Fruit fly (Drosophila melanogaster) whole organism, pupa: ENCODE measurements around the gene gzl.
A peak's percentile ranks its signal among the peaks of the same experiment; 100 is the strongest.

Source experiments
- CG10348 ChIP-seq: fragments of 200-800 bp; sonication (Bioruptor generic); IDR thresholded peaks from 2 replicates; pipeline ENCODE4 v1.3.6; 2022; ENCODE audit warnings: missing biosample characterization, missing genetic modification characterization
- CG12605 ChIP-seq: fragments of 200-800 bp; sonication (Bioruptor generic); IDR thresholded peaks from 2 replicates; pipeline ENCODE4 v1.3.6; 2022; ENCODE audit warnings: missing biosample characterization, missing genetic modification characterization
- CG13204 ChIP-seq: fragments of 200-800 bp; sonication (Bioruptor generic); optimal IDR thresholded peaks from 2 replicates; lab custom pipeline; 2018; ENCODE audit warnings: missing biosample characterization, mild to moderate bottlenecking, missing genetic modification characterization, moderate library complexity
- CG14655 ChIP-seq: fragments of 200-800 bp; sonication (Bioruptor generic); optimal IDR thresholded peaks from 3 replicates; lab custom pipeline; 2017; ENCODE audit warnings: mild to moderate bottlenecking, missing biosample characterization, missing genetic modification reagents, missing genetic modification characterization
- CG15710 ChIP-seq: fragments of 200-800 bp; sonication (Bioruptor generic); optimal IDR thresholded peaks from 2 replicates; lab custom pipeline; 2018; ENCODE audit warnings: missing biosample characterization, mild to moderate bottlenecking, missing genetic modification characterization, moderate library complexity
- CG17806 ChIP-seq: fragments of 200-800 bp; sonication (Bioruptor generic); optimal IDR thresholded peaks from 2 replicates; lab custom pipeline; 2018; ENCODE audit warnings: missing biosample characterization, mild to moderate bottlenecking, missing genetic modification characterization, moderate library complexity
- CG32121 ChIP-seq: fragments of 200-800 bp; sonication (Bioruptor generic); IDR thresholded peaks from 2 replicates; pipeline ENCODE4 v1.3.6; 2022; ENCODE audit warnings: missing biosample characterization, missing genetic modification characterization
- CG34367 ChIP-seq: fragments of 200-800 bp; sonication (Bioruptor generic); optimal IDR thresholded peaks from 2 replicates; lab custom pipeline; 2018; ENCODE audit warnings: missing biosample characterization, mild to moderate bottlenecking, missing genetic modification characterization
- CG4496 ChIP-seq: fragments of 200-800 bp; sonication (Bioruptor generic); IDR thresholded peaks from 3 replicates; pipeline ENCODE4 v1.3.6; 2022; ENCODE audit warnings: missing biosample characterization, missing genetic modification characterization
- CG8159 ChIP-seq: fragments of 200-800 bp; sonication (Bioruptor generic); optimal IDR thresholded peaks from 3 replicates; lab custom pipeline; 2018; ENCODE audit warnings: missing biosample characterization, mild to moderate bottlenecking, missing genetic modification characterization, moderate library complexity
- CG8301 ChIP-seq: fragments of 200-800 bp; sonication (Bioruptor generic); optimal IDR thresholded peaks from 2 replicates; lab custom pipeline; 2018; ENCODE audit warnings: missing biosample characterization, mild to moderate bottlenecking, missing genetic modification characterization
- CG9948 ChIP-seq: fragments of 200-800 bp; sonication (Bioruptor generic); optimal IDR thresholded peaks from 2 replicates; lab custom pipeline; 2018; ENCODE audit warnings: missing biosample characterization, mild to moderate bottlenecking, missing genetic modification characterization, moderate library complexity
- D1 ChIP-seq: fragments of 200-800 bp; sonication (Bioruptor generic); optimal IDR thresholded peaks from 2 replicates; lab custom pipeline; 2018; ENCODE audit warnings: missing biosample characterization, mild to moderate bottlenecking, missing genetic modification characterization, moderate library complexity
- EcR ChIP-seq: fragments of 200-800 bp; sonication (Bioruptor generic); optimal IDR thresholded peaks from 3 replicates; lab custom pipeline; 2019; ENCODE audit warnings: missing biosample characterization, missing genetic modification characterization, mild to moderate bottlenecking, moderate library complexity, missing genetic modification reagents
- Ets98B ChIP-seq: fragments of 200-800 bp; sonication (Bioruptor generic); IDR thresholded peaks from 2 replicates; pipeline ENCODE4 v1.3.6; 2022; ENCODE audit warnings: missing biosample characterization, missing genetic modification characterization
- Pif1A ChIP-seq: fragments of 200-800 bp; sonication (Bioruptor generic); optimal IDR thresholded peaks from 3 replicates; lab custom pipeline; 2016; ENCODE audit warnings: missing biosample characterization, missing genetic modification characterization
- Pif1B ChIP-seq: fragments of 200-800 bp; sonication (Bioruptor generic); optimal IDR thresholded peaks from 3 replicates; lab custom pipeline; 2016; ENCODE audit warnings: missing biosample characterization, missing genetic modification characterization
- Snoo ChIP-seq: fragments of 200-800 bp; sonication (Bioruptor generic); optimal IDR thresholded peaks from 3 replicates; lab custom pipeline; 2017; ENCODE audit warnings: missing biosample characterization, mild to moderate bottlenecking, missing genetic modification characterization, inconsistent platforms
- fd96Ca ChIP-seq: fragments of 200-800 bp; sonication (Bioruptor generic); IDR thresholded peaks from 3 replicates; pipeline ENCODE4 v1.3.6; 2022; ENCODE audit warnings: missing biosample characterization, missing genetic modification characterization
- gl ChIP-seq: fragments of 200-800 bp; sonication (Bioruptor generic); optimal IDR thresholded peaks from 2 replicates; lab custom pipeline; 2018; ENCODE audit warnings: missing biosample characterization, mild to moderate bottlenecking, missing genetic modification characterization
- rn ChIP-seq: fragments of 200-800 bp; sonication (Bioruptor generic); IDR thresholded peaks from 2 replicates; pipeline ENCODE4 v1.3.6; 2022; ENCODE audit warnings: missing biosample characterization, missing genetic modification characterization

The gzl gene

dm6 chr3R:6395572-6396295 is 13.0 kb downstream of the gzl start:
- no peak for TF ChIP-seq fd96Ca (GFP tag; lab: Robert Waterston, UW)
- TF ChIP-seq Pif1B (GFP tag; lab: Kevin White, UChicago) = peak; percentile 16
- TF ChIP-seq CG15710 (tag; lab: Kevin White, UChicago) = peak; percentile 45
- peak; percentile 42 for TF ChIP-seq CG8301 (tag; lab: Kevin White, UChicago)
- TF ChIP-seq CG32121 (GFP tag; lab: Robert Waterston, UW) = no peak
- TF ChIP-seq CG14655 (GFP tag; lab: Kevin White, UChicago) = no peak
- peak; percentile 51 for TF ChIP-seq CG8159 (tag; lab: Kevin White, UChicago)
- no peak for TF ChIP-seq rn (GFP tag; lab: Robert Waterston, UW)
- peak; percentile 48 for TF ChIP-seq CG17806
- TF ChIP-seq EcR (GFP tag; lab: Kevin White, UChicago) = peak; percentile 73
- no peak for TF ChIP-seq gl (tag; lab: Kevin White, UChicago)
- TF ChIP-seq CG9948 = peak; percentile 27
- TF ChIP-seq Pif1A (GFP tag; lab: Kevin White, UChicago) = peak; percentile 33
- peak; percentile 50 for TF ChIP-seq Snoo (tag; lab: Kevin White, UChicago)

- no peak for TF ChIP-seq D1 (tag; lab: Kevin White, UChicago)
- TF ChIP-seq EcR (GFP tag; lab: Kevin White, UChicago) = peak; percentile 27
Observed at dm6 chr3R:6396613-6397012, 13.9 kb downstream of the gzl start.

dm6 chr3R:6397611-6398092 is 14.9 kb downstream of the gzl start:
- TF ChIP-seq CG10348 (GFP tag; lab: Robert Waterston, UW) (no peak), Pif1B (GFP tag; lab: Kevin White, UChicago) (no peak), Snoo (tag; lab: Kevin White, UChicago) (peak; percentile 60), CG17806 (peak; percentile 6), CG13204 (GFP tag; lab: Kevin White, UChicago) (no peak), CG12605 (GFP tag; lab: Robert Waterston, UW) (no peak), CG8301 (tag; lab: Kevin White, UChicago) (no peak), CG32121 (GFP tag; lab: Robert Waterston, UW) (no peak), CG9948 (no peak), EcR (GFP tag; lab: Kevin White, UChicago) (peak; percentile 13), CG4496 (GFP tag; lab: Robert Waterston, UW) (no peak), CG14655 (GFP tag; lab: Kevin White, UChicago) (peak; percentile 4), rn (GFP tag; lab: Robert Waterston, UW) (no peak), D1 (tag; lab: Kevin White, UChicago) (no peak), CG34367 (tag; lab: Kevin White, UChicago) (no peak), Ets98B (no peak), CG15710 (tag; lab: Kevin White, UChicago) (peak; percentile 37), fd96Ca (GFP tag; lab: Robert Waterston, UW) (no peak), CG8159 (tag; lab: Kevin White, UChicago) (peak; percentile 47), Pif1A (GFP tag; lab: Kevin White, UChicago) (peak; percentile 55), gl (tag; lab: Kevin White, UChicago) (no peak)

- no peak for TF ChIP-seq CG8159 (tag; lab: Kevin White, UChicago)
- no peak for TF ChIP-seq gl (tag; lab: Kevin White, UChicago)
- no peak for TF ChIP-seq CG10348 (GFP tag; lab: Robert Waterston, UW)
- no peak for TF ChIP-seq CG34367 (tag; lab: Kevin White, UChicago)
- no peak for TF ChIP-seq CG13204 (GFP tag; lab: Kevin White, UChicago)
- TF ChIP-seq Pif1B (GFP tag; lab: Kevin White, UChicago) = no peak
- TF ChIP-seq CG9948 = no peak
- TF ChIP-seq Ets98B = no peak
- TF ChIP-seq rn (GFP tag; lab: Robert Waterston, UW) = no peak
Observed at dm6 chr3R:6399289-6399688, 16.6 kb downstream of the gzl start.

- TF ChIP-seq EcR (GFP tag; lab: Kevin White, UChicago) = no peak
- TF ChIP-seq CG10348 (GFP tag; lab: Robert Waterston, UW) = no peak
- TF ChIP-seq fd96Ca (GFP tag; lab: Robert Waterston, UW) = no peak
- TF ChIP-seq CG32121 (GFP tag; lab: Robert Waterston, UW) = no peak
- no peak for TF ChIP-seq CG15710 (tag; lab: Kevin White, UChicago)
- no peak for TF ChIP-seq CG17806
- TF ChIP-seq, all 21 proteins: peak for 0
Observed at dm6 chr3R:6399752-6400151, 17.0 kb downstream of the gzl start.

dm6 chr3R:6400710-6401521 is 18.2 kb downstream of the gzl start:
- TF ChIP-seq Snoo (tag; lab: Kevin White, UChicago) = no peak
- peak; percentile 8 for TF ChIP-seq EcR (GFP tag; lab: Kevin White, UChicago)
